Worm (Caenorhabditis elegans): ENCODE data around the gene srw-23.

DNA sequence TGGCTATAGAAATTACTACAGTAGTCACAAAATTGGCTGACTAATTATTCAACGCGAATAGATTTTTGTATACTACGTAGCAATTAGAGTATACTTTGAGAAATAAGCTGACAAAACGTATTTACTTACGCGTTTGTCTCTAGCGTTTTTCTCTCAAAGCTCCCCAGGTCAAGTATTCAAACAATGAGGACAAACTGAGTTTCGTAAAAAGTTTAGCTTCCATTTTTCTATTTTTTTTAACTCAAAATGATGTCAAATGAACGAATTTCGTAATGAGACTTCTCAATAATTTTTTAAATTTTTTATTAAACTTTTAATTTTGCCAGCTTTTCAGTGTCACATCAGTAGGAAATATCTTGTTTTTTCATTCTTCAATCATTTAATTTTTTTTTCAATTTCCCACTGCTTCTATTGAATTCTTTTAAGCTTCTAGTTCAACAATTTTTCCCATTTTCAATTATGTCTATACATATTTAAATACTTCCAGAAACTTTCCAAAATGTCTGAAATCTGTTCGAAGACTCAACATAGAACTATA lies 15.1 kb downstream of the srw-23 start, which contains the start of the genes ifas-2 and fbxa-44:
- TF ChIP-seq egl-27 (tag; optimal IDR thresholded peaks at IDR 0.05) (no peak), ceh-32 (tag; optimal IDR thresholded peaks at IDR 0.05; ENCODE audit: poor library complexity) (no peak), mdl-1 (tag; optimal IDR thresholded peaks at IDR 0.05) (no peak)

Measured in whole organism, L4 larva.